Fruit fly (Drosophila melanogaster): ENCODE results near the gene CG18171.

DNA sequence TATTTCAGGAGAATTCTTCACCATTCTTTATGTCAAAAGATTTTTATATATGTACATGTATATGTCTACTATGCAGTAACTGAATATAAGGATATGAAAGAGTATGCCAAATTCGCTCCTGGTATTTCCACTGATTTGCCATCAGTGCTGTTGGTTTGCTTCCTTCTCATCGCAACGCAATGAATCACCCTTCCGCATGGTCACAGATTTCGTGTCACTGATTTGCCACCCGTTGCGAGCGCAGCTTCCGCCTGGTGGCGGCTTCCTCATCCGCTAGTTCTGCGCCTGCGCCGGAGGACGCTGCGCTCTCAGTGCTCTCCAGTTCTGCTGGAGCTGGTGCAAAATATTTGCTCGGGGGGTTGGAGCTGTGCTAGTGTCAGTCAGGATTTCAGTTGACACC, 25.3 kb upstream of the CG18171 start:
- no peak for TF ChIP-seq Pif1B (GFP tag; optimal IDR thresholded peaks at IDR 0.05)
- no peak for TF ChIP-seq CG17806 (tag; optimal IDR thresholded peaks at IDR 0.05)
- TF ChIP-seq CG32121 (GFP tag; IDR thresholded peaks at IDR 0.05): no peak
- TF ChIP-seq CG13204 (GFP tag; optimal IDR thresholded peaks at IDR 0.05): peak; percentile 6
- no peak for TF ChIP-seq EcR (GFP tag; optimal IDR thresholded peaks at IDR 0.05)
- no peak for TF ChIP-seq Ets98B (GFP tag; IDR thresholded peaks at IDR 0.05)
- no peak for TF ChIP-seq CG12605 (GFP tag; IDR thresholded peaks at IDR 0.05)
- TF ChIP-seq rn (GFP tag; IDR thresholded peaks at IDR 0.05): no peak
- no peak for TF ChIP-seq CG15710 (tag; optimal IDR thresholded peaks at IDR 0.05)
- no peak for TF ChIP-seq CG10348 (GFP tag; IDR thresholded peaks at IDR 0.05)
- no peak for TF ChIP-seq Snoo (tag; optimal IDR thresholded peaks at IDR 0.05)
- TF ChIP-seq fd96Ca (GFP tag; IDR thresholded peaks at IDR 0.05): no peak
- TF ChIP-seq Pif1A (GFP tag; optimal IDR thresholded peaks at IDR 0.05): no peak

Data from whole organism, pupa.